Fruit fly (Drosophila melanogaster) whole organism, prepupa: Measurements from ENCODE around the gene Ref1.

ENCODE experiments used
- CG10669 ChIP-seq: fragments of 200-800 bp; sonication (Bioruptor generic); optimal IDR thresholded peaks from 3 replicates; lab custom pipeline; 2018; ENCODE audit warnings: missing biosample characterization, mild to moderate bottlenecking, missing genetic modification characterization, moderate library complexity
- CG11762 ChIP-seq: fragments of 200-800 bp; sonication (Bioruptor generic); optimal IDR thresholded peaks from 3 replicates; lab custom pipeline; 2016; ENCODE audit warnings: missing biosample characterization, missing genetic modification characterization; ENCODE audit not compliant: insufficient read depth
- CG15336 ChIP-seq: fragments of 200-800 bp; sonication (Bioruptor generic); IDR thresholded peaks from 2 replicates; pipeline ENCODE4 v1.3.6; 2022; ENCODE audit warnings: missing biosample characterization, missing genetic modification characterization
- CG1621 ChIP-seq: fragments of 200-800 bp; sonication (Bioruptor generic); optimal IDR thresholded peaks from 3 replicates; lab custom pipeline; 2018; ENCODE audit warnings: missing biosample characterization, mild to moderate bottlenecking, missing genetic modification characterization
- CG16779 ChIP-seq: fragments of 200-800 bp; sonication (Bioruptor generic); optimal IDR thresholded peaks from 3 replicates; lab custom pipeline; 2017; ENCODE audit warnings: missing biosample characterization, mild to moderate bottlenecking, missing genetic modification characterization
- CG3032 ChIP-seq: fragments of 200-800 bp; optimal IDR thresholded peaks from 2 replicates; lab custom pipeline; 2019; ENCODE audit warnings: missing biosample characterization, mild to moderate bottlenecking, missing genetic modification characterization, moderate library complexity
- CG31627 ChIP-seq: fragments of 200-800 bp; sonication (Bioruptor generic); optimal IDR thresholded peaks from 3 replicates; lab custom pipeline; 2016; ENCODE audit warnings: missing biosample characterization, missing genetic modification characterization
- CG3919 ChIP-seq: fragments of 200-800 bp; sonication (Bioruptor generic); optimal IDR thresholded peaks from 3 replicates; lab custom pipeline; 2016; ENCODE audit warnings: missing biosample characterization, missing genetic modification characterization
- CG6163 ChIP-seq: fragments of 200-800 bp; sonication (Bioruptor generic); IDR thresholded peaks from 3 replicates; pipeline ENCODE4 v1.3.6; 2022; ENCODE audit warnings: missing biosample characterization, missing genetic modification characterization
- CG6276 ChIP-seq: fragments of 200-800 bp; sonication (Bioruptor generic); optimal IDR thresholded peaks from 2 replicates; lab custom pipeline; 2017; ENCODE audit warnings: missing biosample characterization, mild to moderate bottlenecking, missing genetic modification characterization
- CG6854 ChIP-seq: fragments of 200-800 bp; sonication (Bioruptor generic); optimal IDR thresholded peaks from 2 replicates; lab custom pipeline; 2017; ENCODE audit warnings: missing biosample characterization, mild to moderate bottlenecking, missing genetic modification characterization
- CG8119 ChIP-seq: fragments of 200-800 bp; sonication (Bioruptor generic); IDR thresholded peaks from 3 replicates; pipeline ENCODE4 v1.3.6; 2022; ENCODE audit warnings: missing biosample characterization, missing genetic modification characterization
- CG9139 ChIP-seq: fragments of 200-800 bp; sonication (Bioruptor generic); optimal IDR thresholded peaks from 3 replicates; lab custom pipeline; 2017; ENCODE audit warnings: missing biosample characterization, mild to moderate bottlenecking, missing genetic modification characterization
- Eip78C ChIP-seq: fragments of 200-800 bp; sonication (Bioruptor generic); peaks from one replicate; lab custom pipeline; 2016; ENCODE audit warnings: missing biosample characterization, missing genetic modification characterization
- Ets21C ChIP-seq: fragments of 200-800 bp; sonication (Bioruptor generic); optimal IDR thresholded peaks from 3 replicates; lab custom pipeline; 2016; ENCODE audit warnings: missing biosample characterization, missing genetic modification characterization
- Ets96B ChIP-seq: fragments of 200-800 bp; optimal IDR thresholded peaks from 2 replicates; lab custom pipeline; 2019; ENCODE audit warnings: missing biosample characterization, mild to moderate bottlenecking, missing genetic modification characterization, moderate library complexity
- Hr38 ChIP-seq: sonication (Bioruptor generic); optimal IDR thresholded peaks from 2 replicates; lab custom pipeline; 2016; ENCODE audit warnings: missing biosample characterization, missing genetic modification characterization
- Hr39 ChIP-seq: fragments of 200-800 bp; sonication (Bioruptor generic); optimal IDR thresholded peaks from 2 replicates; lab custom pipeline; 2016; ENCODE audit warnings: missing biosample characterization, missing genetic modification characterization
- Met ChIP-seq: fragments of 200-800 bp; sonication (Bioruptor generic); optimal IDR thresholded peaks from 3 replicates; lab custom pipeline; 2016; ENCODE audit warnings: missing biosample characterization, missing genetic modification characterization
- Smox ChIP-seq: fragments of 200-800 bp; sonication (Bioruptor generic); optimal IDR thresholded peaks from 3 replicates; lab custom pipeline; 2016; ENCODE audit warnings: missing biosample characterization, missing genetic modification characterization
- achi ChIP-seq: fragments of 200-800 bp; sonication (Bioruptor generic); optimal IDR thresholded peaks from 3 replicates; lab custom pipeline; 2016; ENCODE audit warnings: missing biosample characterization, missing genetic modification characterization
- cyc ChIP-seq: fragments of 200-800 bp; sonication (Bioruptor generic); optimal IDR thresholded peaks from 3 replicates; lab custom pipeline; 2016; ENCODE audit warnings: missing biosample characterization, missing genetic modification characterization
- dsx ChIP-seq: fragments of 200-800 bp; optimal IDR thresholded peaks from 3 replicates; lab custom pipeline; 2019; ENCODE audit warnings: missing biosample characterization, mild to moderate bottlenecking, missing genetic modification characterization, moderate library complexity; ENCODE audit not compliant: poor library complexity, severe bottlenecking
- eg ChIP-seq: fragments of 200-800 bp; sonication (Bioruptor generic); IDR thresholded peaks from 3 replicates; pipeline ENCODE4 v1.3.6; 2022; ENCODE audit warnings: missing biosample characterization, missing genetic modification characterization
- fd85E ChIP-seq: fragments of 200-800 bp; sonication (Bioruptor generic); optimal IDR thresholded peaks from 3 replicates; lab custom pipeline; 2016; ENCODE audit warnings: missing biosample characterization, missing genetic modification characterization
- fkh ChIP-seq: fragments of 200-800 bp; sonication (Bioruptor generic); optimal IDR thresholded peaks from 3 replicates; lab custom pipeline; 2017; ENCODE audit warnings: missing biosample characterization, mild to moderate bottlenecking, missing genetic modification characterization, moderate library complexity
- net ChIP-seq: fragments of 200-800 bp; sonication (Bioruptor generic); optimal IDR thresholded peaks from 3 replicates; lab custom pipeline; 2016; ENCODE audit warnings: missing biosample characterization, missing genetic modification characterization
- salr ChIP-seq, 2 experiments: fragments of 200-800 bp; sonication (Bioruptor generic); optimal IDR thresholded peaks; 3 replicates each; lab custom pipeline; 2016 to 2018; ENCODE audit warnings: missing biosample characterization in 2 of 2, missing genetic modification characterization in 2 of 2, mild to moderate bottlenecking in 1 of 2
- spab ChIP-seq: fragments of 200-800 bp; sonication (Bioruptor generic); optimal IDR thresholded peaks from 2 replicates; lab custom pipeline; 2017; ENCODE audit warnings: missing biosample characterization, mild to moderate bottlenecking, missing genetic modification characterization, missing genetic modification reagents
- ss ChIP-seq, 2 experiments: fragments of 200-800 bp; sonication (Bioruptor generic); optimal IDR thresholded peaks; 2 replicates in 1 of 2; 3 replicates in 1 of 2; lab custom pipeline; 2017 to 2018; ENCODE audit warnings: mild to moderate bottlenecking in 2 of 2, missing biosample characterization in 2 of 2, missing genetic modification characterization in 2 of 2, moderate library complexity in 1 of 2
- topi ChIP-seq: fragments of 200-800 bp; sonication (Bioruptor generic); optimal IDR thresholded peaks from 3 replicates; lab custom pipeline; 2016; ENCODE audit warnings: missing biosample characterization, missing genetic modification characterization
- vri ChIP-seq: fragments of 200-800 bp; sonication (Bioruptor generic); optimal IDR thresholded peaks from 3 replicates; lab custom pipeline; 2016; ENCODE audit warnings: missing biosample characterization, mild to moderate bottlenecking, missing genetic modification characterization

The Ref1 gene

DNA sequence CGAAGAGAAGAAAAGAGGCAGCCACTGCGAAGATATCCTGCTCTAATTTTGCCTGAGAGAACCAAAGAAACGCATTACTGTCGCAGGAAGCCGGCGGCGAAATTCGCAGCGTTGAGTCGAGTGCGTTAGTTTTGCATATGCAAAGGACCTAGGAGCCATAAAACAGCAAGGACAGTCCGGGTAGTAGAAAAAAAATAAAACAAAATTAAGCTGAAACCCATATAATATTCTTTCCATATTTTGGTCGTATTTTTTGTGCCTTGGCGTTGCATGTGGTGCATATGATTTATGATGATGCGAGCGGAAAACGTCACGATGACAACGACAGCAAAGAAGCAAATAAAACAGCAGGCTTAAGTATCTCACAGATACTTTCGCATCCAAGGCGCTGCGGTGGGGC, 46.5 kb downstream of the Ref1 start:
- TF ChIP-seq Hr39 (GFP tag; lab: Kevin White, UChicago) (no peak), CG3919 (GFP tag; lab: Kevin White, UChicago) (no peak), CG16779 (tag; lab: Kevin White, UChicago) (no peak), CG31627 (no peak), achi (GFP tag; lab: Kevin White, UChicago) (no peak), CG3032 (no peak), CG6854 (GFP tag; lab: Kevin White, UChicago) (no peak), cyc (GFP tag; lab: Kevin White, UChicago) (no peak), dsx (GFP tag; lab: Kevin White, UChicago) (no peak), CG1621 (tag; lab: Kevin White, UChicago) (no peak), Smox (GFP tag; lab: Kevin White, UChicago) (no peak), Ets21C (GFP tag; lab: Kevin White, UChicago) (no peak), CG8119 (no peak), Ets96B (tag; lab: Kevin White, UChicago) (no peak), Eip78C (GFP tag; lab: Kevin White, UChicago) (no peak), CG10669 (GFP tag; lab: Kevin White, UChicago) (no peak)
- TF ChIP-seq, all 60 proteins: peak for 0

DNA sequence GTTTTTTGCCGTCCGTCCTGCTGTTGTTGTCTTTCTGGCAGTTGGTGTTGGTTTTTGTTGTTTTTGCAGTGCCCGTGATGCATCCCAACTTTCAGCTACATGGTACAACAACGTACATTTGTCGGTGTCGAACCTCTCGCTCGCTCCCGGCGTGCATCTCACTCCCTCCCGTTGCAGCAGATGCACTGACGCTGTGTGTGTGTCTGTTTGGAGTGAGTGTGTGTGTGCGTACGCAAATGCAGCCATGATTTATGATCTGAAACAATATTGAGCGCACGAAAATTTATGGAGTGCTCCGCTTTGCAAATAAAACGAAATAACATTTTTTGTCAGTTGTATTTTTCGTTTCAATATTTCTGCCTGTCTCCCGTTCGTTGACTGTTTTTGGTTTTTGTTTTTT, 48.6 kb downstream of the Ref1 start:
- no peak for TF ChIP-seq vri
- no peak for TF ChIP-seq CG11762 (GFP tag; lab: Kevin White, UChicago)
- no peak for TF ChIP-seq CG9139 (GFP tag; lab: Kevin White, UChicago)
- no peak for TF ChIP-seq Hr38 (GFP tag; lab: Kevin White, UChicago)
- TF ChIP-seq Ets96B (tag; lab: Kevin White, UChicago), result no peak
- no peak for TF ChIP-seq CG3919 (GFP tag; lab: Kevin White, UChicago)
- no peak for TF ChIP-seq CG6163 (GFP tag; lab: Robert Waterston, UW)
- TF ChIP-seq fkh (GFP tag; lab: Kevin White, UChicago), result no peak
- TF ChIP-seq net, result no peak
- no peak for TF ChIP-seq CG16779 (tag; lab: Kevin White, UChicago)
- TF ChIP-seq ss (GFP tag; optimal IDR thresholded peaks at IDR 0.05; lab: Kevin White, UChicago), result no peak

DNA sequence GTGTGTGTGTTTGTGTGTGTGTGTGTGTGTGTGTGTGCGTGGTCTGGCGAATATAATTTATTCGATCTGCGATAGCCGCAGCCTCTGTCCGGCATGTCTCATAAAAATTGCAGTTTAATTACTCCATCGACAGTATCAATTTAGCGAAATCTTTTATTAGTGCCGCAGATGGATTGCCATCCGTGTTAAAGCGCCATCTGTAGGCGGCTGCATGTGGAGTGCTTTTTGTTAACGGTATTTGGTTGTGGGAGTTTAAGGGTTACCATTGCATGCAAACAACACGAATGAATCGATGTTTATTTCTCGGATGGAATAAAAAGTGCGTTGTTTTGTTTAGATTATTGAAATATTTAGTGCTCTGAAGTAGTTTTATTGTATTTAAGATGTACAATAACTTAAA, 50.8 kb downstream of the Ref1 start:
- TF ChIP-seq net, result no peak
- TF ChIP-seq spab (GFP tag; lab: Kevin White, UChicago), result no peak
- TF ChIP-seq CG6163 (GFP tag; lab: Robert Waterston, UW), result no peak
- TF ChIP-seq Ets21C (GFP tag; lab: Kevin White, UChicago), result no peak
- no peak for TF ChIP-seq CG3032
- no peak for TF ChIP-seq eg (GFP tag; lab: Robert Waterston, UW)
- TF ChIP-seq CG3919 (GFP tag; lab: Kevin White, UChicago), result no peak
- TF ChIP-seq CG8119, result no peak
- TF ChIP-seq CG15336 (GFP tag; lab: Robert Waterston, UW), result no peak
- no peak for TF ChIP-seq Met (GFP tag; lab: Kevin White, UChicago)
- TF ChIP-seq, all 60 proteins: peak for 0

DNA sequence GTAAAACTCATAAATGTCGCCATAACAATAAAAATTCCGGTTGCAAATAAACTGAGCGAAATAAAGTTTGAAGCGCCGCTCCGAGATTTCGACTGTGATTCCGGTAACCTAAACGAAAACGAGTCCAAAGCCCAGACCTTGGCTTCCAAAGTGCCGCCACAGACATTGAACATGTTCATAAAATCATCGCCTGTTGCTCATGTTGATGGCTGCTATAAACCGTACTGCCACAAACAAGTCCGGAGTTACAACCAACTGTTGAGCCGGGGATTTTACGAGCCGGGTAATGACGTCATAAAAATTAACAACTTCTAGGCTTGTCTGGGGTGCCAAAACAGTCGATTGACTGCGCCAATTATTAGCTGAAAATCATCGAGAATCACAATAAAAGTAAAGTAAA, 51.6 kb downstream of the Ref1 start:
- TF ChIP-seq fkh (GFP tag; lab: Kevin White, UChicago) (no peak), salr (GFP tag; optimal IDR thresholded peaks at IDR 0.05; lab: Kevin White, UChicago) (no peak), CG6276 (GFP tag; lab: Kevin White, UChicago) (no peak), fd85E (GFP tag; lab: Kevin White, UChicago) (no peak), topi (GFP tag; lab: Kevin White, UChicago) (no peak)
- TF ChIP-seq, all 60 proteins: peak for 0
